Fruit fly (Drosophila melanogaster) whole organism, embryonic: ENCODE measurements around the gene CG42487.

Experiments used
- CG11085 ChIP-seq: fragments of 200-800 bp; sonication (Bioruptor generic); IDR thresholded peaks from 2 replicates; pipeline ENCODE4 v1.3.6; 2022; ENCODE audit warnings: missing biosample characterization, missing genetic modification characterization
- CG11723 ChIP-seq: fragments of 200-800 bp; sonication (Bioruptor generic); optimal IDR thresholded peaks from 2 replicates; lab custom pipeline; 2017; ENCODE audit warnings: missing biosample characterization, mild to moderate bottlenecking, missing genetic modification characterization
- CG12942 ChIP-seq: fragments of 200-800 bp; sonication (Bioruptor generic); optimal IDR thresholded peaks from 3 replicates; lab custom pipeline; 2016; ENCODE audit warnings: missing biosample characterization, missing genetic modification characterization
- CG13123 ChIP-seq: fragments of 200-800 bp; sonication (Bioruptor generic); optimal IDR thresholded peaks from 2 replicates; lab custom pipeline; 2016; ENCODE audit warnings: missing biosample characterization, missing genetic modification characterization
- CG15514 ChIP-seq: fragments of 200-800 bp; sonication (Bioruptor generic); optimal IDR thresholded peaks from 3 replicates; lab custom pipeline; 2017; ENCODE audit warnings: missing biosample characterization, missing genetic modification characterization, mild to moderate bottlenecking, moderate library complexity, missing genetic modification reagents
- CG16815 ChIP-seq: fragments of 200-800 bp; sonication (Bioruptor generic); optimal IDR thresholded peaks from 3 replicates; lab custom pipeline; 2017; ENCODE audit warnings: missing biosample characterization, mild to moderate bottlenecking, missing genetic modification characterization
- CG17186 ChIP-seq: fragments of 200-800 bp; sonication (Bioruptor generic); optimal IDR thresholded peaks from 3 replicates; lab custom pipeline; 2017; ENCODE audit warnings: missing biosample characterization, missing genetic modification reagents, missing genetic modification characterization
- CG17829 ChIP-seq: fragments of 200-800 bp; optimal IDR thresholded peaks from 2 replicates; lab custom pipeline; 2019; ENCODE audit warnings: missing biosample characterization, mild to moderate bottlenecking, missing genetic modification characterization, moderate library complexity
- CG2199 ChIP-seq: fragments of 200-800 bp; sonication (Bioruptor generic); IDR thresholded peaks from 3 replicates; pipeline ENCODE4 v1.3.6; 2022; ENCODE audit warnings: missing biosample characterization, missing genetic modification characterization
- CG2712 ChIP-seq: fragments of 200-800 bp; optimal IDR thresholded peaks from 3 replicates; lab custom pipeline; 2019; ENCODE audit warnings: missing biosample characterization, mild to moderate bottlenecking, missing genetic modification characterization, moderate library complexity
- CG32767 ChIP-seq: fragments of 200-800 bp; sonication (Bioruptor generic); IDR thresholded peaks from 2 replicates; pipeline ENCODE4 v1.3.6; 2022; ENCODE audit warnings: missing biosample characterization, missing genetic modification characterization
- CG43689 ChIP-seq: fragments of 200-800 bp; sonication (Bioruptor generic); IDR thresholded peaks from 2 replicates; pipeline ENCODE4 v1.3.6; 2022; ENCODE audit warnings: missing biosample characterization, missing genetic modification characterization
- CG4424 ChIP-seq: fragments of 200-800 bp; sonication (Bioruptor generic); optimal IDR thresholded peaks from 3 replicates; lab custom pipeline; 2016; ENCODE audit warnings: missing biosample characterization, missing genetic modification characterization
- CG4617 ChIP-seq: fragments of 200-800 bp; sonication (Bioruptor generic); optimal IDR thresholded peaks from 3 replicates; lab custom pipeline; 2016; ENCODE audit warnings: missing biosample characterization, missing genetic modification characterization, borderline replicate concordance
- CG6654 ChIP-seq: fragments of 200-800 bp; sonication (Bioruptor generic); optimal IDR thresholded peaks from 2 replicates; lab custom pipeline; 2017; ENCODE audit warnings: missing biosample characterization, mild to moderate bottlenecking, missing genetic modification characterization
- CG7372 ChIP-seq: fragments of 200-800 bp; sonication (Bioruptor generic); IDR thresholded peaks from 2 replicates; pipeline ENCODE4 v1.3.6; 2022; ENCODE audit warnings: missing biosample characterization, missing genetic modification characterization
- CG7839 ChIP-seq: fragments of 200-800 bp; sonication (Bioruptor generic); optimal IDR thresholded peaks from 3 replicates; lab custom pipeline; 2018; ENCODE audit warnings: missing biosample characterization, mild to moderate bottlenecking, missing genetic modification characterization, moderate library complexity
- CG7928 ChIP-seq: fragments of 200-800 bp; sonication (Bioruptor generic); optimal IDR thresholded peaks from 2 replicates; lab custom pipeline; 2017; ENCODE audit warnings: missing biosample characterization, mild to moderate bottlenecking, missing genetic modification characterization
- CG8478 ChIP-seq: fragments of >200 bp; optimal IDR thresholded peaks from 2 replicates; lab custom pipeline; 2018
- CG8944 ChIP-seq: fragments of 200-800 bp; sonication (Bioruptor generic); optimal IDR thresholded peaks from 3 replicates; lab custom pipeline; 2016; ENCODE audit warnings: missing biosample characterization, missing genetic modification characterization
- D19A ChIP-seq: fragments of 200-800 bp; optimal IDR thresholded peaks from 3 replicates; lab custom pipeline; 2019; ENCODE audit warnings: missing biosample characterization, mild to moderate bottlenecking, missing genetic modification characterization, moderate library complexity
- ERR ChIP-seq: fragments of 200-800 bp; sonication (Bioruptor generic); optimal IDR thresholded peaks from 2 replicates; lab custom pipeline; 2016; ENCODE audit warnings: missing biosample characterization, missing genetic modification characterization
- HLH4C ChIP-seq: fragments of 200-800 bp; sonication (Bioruptor generic); IDR thresholded peaks from 3 replicates; pipeline ENCODE4 v1.3.6; 2022; ENCODE audit warnings: missing biosample characterization, missing genetic modification characterization; ENCODE audit not compliant: partially characterized antibody
- Hmr ChIP-seq: fragments of 200-800 bp; sonication (Bioruptor generic); optimal IDR thresholded peaks from 3 replicates; lab custom pipeline; 2017; ENCODE audit warnings: mild to moderate bottlenecking, missing biosample characterization, missing genetic modification reagents, missing genetic modification characterization
- Nf-YA ChIP-seq: fragments of 200-800 bp; sonication (Bioruptor generic); IDR thresholded peaks from 2 replicates; pipeline ENCODE4 v1.3.6; 2022; ENCODE audit warnings: missing biosample characterization, missing genetic modification characterization
- Optix ChIP-seq: fragments of 200-800 bp; sonication (Bioruptor generic); IDR thresholded peaks from 3 replicates; pipeline ENCODE4 v1.3.6; 2022; ENCODE audit warnings: missing biosample characterization, missing genetic modification characterization
- PHDP ChIP-seq: fragments of 200-800 bp; sonication (Bioruptor generic); optimal IDR thresholded peaks from 3 replicates; lab custom pipeline; 2018; ENCODE audit warnings: missing biosample characterization, mild to moderate bottlenecking, missing genetic modification characterization, moderate library complexity
- Sin3A ChIP-seq: fragments of >200 bp; optimal IDR thresholded peaks from 2 replicates; lab custom pipeline; 2018
- Vsx1 ChIP-seq: fragments of 200-800 bp; sonication (Bioruptor generic); optimal IDR thresholded peaks from 2 replicates; lab custom pipeline; 2017; ENCODE audit warnings: missing biosample characterization, mild to moderate bottlenecking, missing genetic modification characterization, missing genetic modification reagents
- YL-1 ChIP-seq: fragments of 200-800 bp; sonication (Bioruptor generic); optimal IDR thresholded peaks from 3 replicates; lab custom pipeline; 2017; ENCODE audit warnings: missing biosample characterization, mild to moderate bottlenecking, missing genetic modification characterization
- ab ChIP-seq: fragments of 200-800 bp; sonication (Bioruptor generic); optimal IDR thresholded peaks from 2 replicates; lab custom pipeline; 2016; ENCODE audit warnings: missing biosample characterization, missing genetic modification characterization
- ato ChIP-seq: fragments of 200-800 bp; sonication (Bioruptor generic); IDR thresholded peaks from 2 replicates; pipeline ENCODE4 v1.3.6; 2022; ENCODE audit warnings: missing biosample characterization, missing genetic modification characterization; ENCODE audit not compliant: partially characterized antibody
- az2 ChIP-seq: fragments of 200-800 bp; sonication (Bioruptor generic); optimal IDR thresholded peaks from 3 replicates; lab custom pipeline; 2016; ENCODE audit warnings: missing biosample characterization, missing genetic modification characterization
- btn ChIP-seq: fragments of 200-800 bp; sonication (Bioruptor generic); optimal IDR thresholded peaks from 2 replicates; lab custom pipeline; 2016; ENCODE audit warnings: missing biosample characterization, missing genetic modification characterization
- crol ChIP-seq: fragments of 200-800 bp; sonication (Bioruptor generic); IDR thresholded peaks from 2 replicates; pipeline ENCODE4 v1.3.6; 2022; ENCODE audit warnings: missing biosample characterization, missing genetic modification characterization
- dysf ChIP-seq: fragments of 200-800 bp; sonication (Bioruptor generic); IDR thresholded peaks from 3 replicates; pipeline ENCODE4 v1.3.6; 2022; ENCODE audit warnings: missing biosample characterization, missing genetic modification characterization
- gce ChIP-seq: fragments of 200-800 bp; sonication (Bioruptor generic); IDR thresholded peaks from 3 replicates; pipeline ENCODE4 v1.3.6; 2022; ENCODE audit warnings: missing biosample characterization, missing genetic modification characterization
- gcm2 ChIP-seq: fragments of 200-800 bp; sonication (Bioruptor generic); optimal IDR thresholded peaks from 2 replicates; lab custom pipeline; 2016; ENCODE audit warnings: missing biosample characterization, missing genetic modification characterization
- gem ChIP-seq: fragments of 200-800 bp; sonication (Bioruptor generic); optimal IDR thresholded peaks from 2 replicates; lab custom pipeline; 2019; ENCODE audit warnings: missing biosample characterization, mild to moderate bottlenecking, missing genetic modification characterization, moderate library complexity
- grn ChIP-seq: fragments of 200-800 bp; sonication (Bioruptor generic); optimal IDR thresholded peaks from 3 replicates; lab custom pipeline; 2017; ENCODE audit warnings: missing biosample characterization, missing genetic modification characterization
- gro ChIP-seq: fragments of 200-800 bp; sonication (Bioruptor generic); optimal IDR thresholded peaks from 2 replicates; lab custom pipeline; 2016; ENCODE audit warnings: missing biosample characterization, missing genetic modification characterization
- gsb ChIP-seq: fragments of 200-800 bp; sonication (Bioruptor generic); IDR thresholded peaks from 2 replicates; pipeline ENCODE4 v1.3.6; 2022; ENCODE audit warnings: missing biosample characterization, missing genetic modification characterization
- kni ChIP-seq: fragments of 200-800 bp; sonication (Bioruptor generic); optimal IDR thresholded peaks from 3 replicates; lab custom pipeline; 2017; ENCODE audit warnings: mild to moderate bottlenecking, missing biosample characterization, missing genetic modification reagents, missing genetic modification characterization
- luna ChIP-seq: fragments of 200-800 bp; sonication (Bioruptor generic); optimal IDR thresholded peaks from 2 replicates; lab custom pipeline; 2016; ENCODE audit warnings: missing biosample characterization, missing genetic modification characterization
- nau ChIP-seq: fragments of 200-800 bp; sonication (Bioruptor generic); optimal IDR thresholded peaks from 3 replicates; lab custom pipeline; 2017; ENCODE audit warnings: missing biosample characterization, mild to moderate bottlenecking, missing genetic modification characterization, missing genetic modification reagents
- odd ChIP-seq: fragments of 200-800 bp; sonication (Bioruptor generic); optimal IDR thresholded peaks from 2 replicates; lab custom pipeline; 2017; ENCODE audit warnings: missing biosample characterization, mild to moderate bottlenecking, missing genetic modification characterization
- prd ChIP-seq, 3 experiments: fragments of >200 bp in 2 of 3; fragments of 200-800 bp in 1 of 3; sonication (Bioruptor generic) in 1 of 3; optimal IDR thresholded peaks in 2 of 3; IDR thresholded peaks in 1 of 3; 2 replicates in 2 of 3; 3 replicates in 1 of 3; pipeline versions ENCODE4 v1.3.6 to Lab custom; 2017 to 2022; ENCODE audit warnings: missing biosample characterization in 1 of 3, missing genetic modification characterization in 1 of 3
- pros ChIP-seq: fragments of 200-800 bp; sonication (Bioruptor generic); optimal IDR thresholded peaks from 3 replicates; lab custom pipeline; 2019; ENCODE audit warnings: missing biosample characterization, mild to moderate bottlenecking, missing genetic modification characterization, moderate library complexity
- pum ChIP-seq: fragments of 200-800 bp; sonication (Bioruptor generic); optimal IDR thresholded peaks from 2 replicates; lab custom pipeline; 2016; ENCODE audit warnings: missing biosample characterization, missing genetic modification characterization
- sob ChIP-seq: fragments of 200-800 bp; sonication (Bioruptor generic); IDR thresholded peaks from 2 replicates; pipeline ENCODE4 v1.3.6; 2022; ENCODE audit warnings: missing biosample characterization, missing genetic modification characterization
- ssp ChIP-seq: fragments of 200-800 bp; sonication (Bioruptor generic); IDR thresholded peaks from 2 replicates; pipeline ENCODE4 v1.3.6; 2022; ENCODE audit warnings: missing biosample characterization, missing genetic modification characterization
- unpg ChIP-seq: fragments of 200-800 bp; sonication (Bioruptor generic); optimal IDR thresholded peaks from 3 replicates; lab custom pipeline; 2018; ENCODE audit warnings: missing biosample characterization, mild to moderate bottlenecking, missing genetic modification characterization, moderate library complexity

The CG42487 gene

dm6 chr3R:27987329-27987728, 28.3 kb upstream of the CG42487 start (continued):
- TF ChIP-seq luna (GFP tag; lab: Kevin White, UChicago) (no peak), PHDP (tag; lab: Kevin White, UChicago) (peak; percentile 86), unpg (GFP tag; lab: Kevin White, UChicago) (peak; percentile 83), sob (GFP tag; lab: Robert Waterston, UW) (peak; percentile 65), CG7372 (GFP tag; lab: Robert Waterston, UW) (peak; percentile 48), CG11085 (0 out of 2 replicates have a peak, but pooled peaks have one; percentile 50), ssp (peak; percentile 63), gsb (GFP tag; lab: Robert Waterston, UW) (peak; percentile 50), odd (peak; percentile 48), ERR (GFP tag; lab: Kevin White, UChicago) (no peak), D19A (tag; lab: Kevin White, UChicago) (peak; percentile 51), gcm2 (no peak), ab (GFP tag; lab: Kevin White, UChicago) (no peak), gce (GFP tag; lab: Robert Waterston, UW) (no peak), Nf-YA (GFP tag; lab: Robert Waterston, UW) (peak; percentile 56), dysf (GFP tag; lab: Robert Waterston, UW) (peak; percentile 81; the same call in 2 of the 3 replicates), CG8478 (lab: Kevin White, UChicago) (no peak), CG17829 (peak; percentile 68), CG16815 (GFP tag; lab: Kevin White, UChicago) (peak; percentile 40), grn (GFP tag; lab: Kevin White, UChicago) (no peak), CG2712 (tag; lab: Kevin White, UChicago) (peak; percentile 71), ato (no peak), CG32767 (GFP tag; lab: Robert Waterston, UW) (peak; percentile 49; the same call in 1 of the 2 replicates), Hmr (GFP tag; lab: Kevin White, UChicago) (peak; percentile 69), CG8944 (no peak), CG12942 (peak; percentile 21), HLH4C (GFP tag; lab: Robert Waterston, UW) (no peak), nau (no peak), kni (GFP tag; lab: Kevin White, UChicago) (no peak), CG7839 (peak; percentile 83), gem (tag; lab: Kevin White, UChicago) (peak; percentile 86), pum (GFP tag; lab: Kevin White, UChicago) (no peak), Sin3A (lab: Kevin White, UChicago) (no peak), CG11723 (GFP tag; lab: Kevin White, UChicago) (no peak), Vsx1 (GFP tag; lab: Kevin White, UChicago) (peak; percentile 20), pros (GFP tag; lab: Kevin White, UChicago) (no peak), az2 (GFP tag; lab: Kevin White, UChicago) (peak; percentile 57), YL-1 (GFP tag; lab: Kevin White, UChicago) (no peak), CG2199 (no peak), CG7928 (GFP tag; lab: Kevin White, UChicago) (no peak), CG15514 (GFP tag; lab: Kevin White, UChicago) (peak; percentile 28), crol (GFP tag; lab: Robert Waterston, UW) (no peak), CG13123 (GFP tag; lab: Kevin White, UChicago) (peak; percentile 14), btn (GFP tag; lab: Kevin White, UChicago) (no peak), gro (GFP tag; lab: Kevin White, UChicago) (no peak), CG4424 (GFP tag; lab: Kevin White, UChicago) (peak; percentile 51), prd (optimal IDR thresholded peaks at IDR 0.05; lab: Kevin White, UChicago) (no peak), prd (GFP tag; IDR thresholded peaks at IDR 0.05; lab: Robert Waterston, UW) (peak; percentile 64), CG6654 (GFP tag; lab: Kevin White, UChicago) (peak; percentile 43), CG17186 (GFP tag; lab: Kevin White, UChicago) (no peak), Optix (peak; percentile 37; the same call in 1 of the 3 replicates), CG43689 (GFP tag; lab: Robert Waterston, UW) (no peak), CG4617 (no peak)
